Fruit fly (Drosophila melanogaster): ENCODE data around the gene CG7246.

CG7246 gene

DNA sequence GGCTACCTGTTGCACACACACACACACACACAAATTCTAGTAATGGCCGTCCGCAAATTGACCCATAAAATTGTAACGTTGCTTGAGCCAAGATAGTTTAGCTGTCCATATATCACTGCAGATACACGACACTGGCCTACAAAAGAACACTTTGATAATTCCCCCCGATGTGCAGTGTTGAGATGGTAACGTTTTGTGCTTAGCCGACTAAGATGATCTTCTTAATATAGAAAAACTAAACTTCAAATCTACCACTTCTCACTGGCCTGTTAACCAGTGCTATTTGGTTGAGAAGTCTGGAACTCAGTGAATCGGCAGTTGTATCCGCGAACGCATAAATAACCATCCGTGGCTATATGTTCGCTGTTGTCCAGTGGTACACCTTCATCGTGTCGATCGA, 12.0 kb downstream of the CG7246 start (continued):
- TF ChIP-seq sc (optimal IDR thresholded peaks at IDR 0.05) (no peak), sc (GFP tag; optimal IDR thresholded peaks at IDR 0.05) (no peak), CG8924 (tag; optimal IDR thresholded peaks at IDR 0.05) (no peak), Ada2b (GFP tag; IDR thresholded peaks at IDR 0.05) (no peak), Abd-B (GFP tag; optimal IDR thresholded peaks at IDR 0.05) (no peak), CG6813 (GFP tag; optimal IDR thresholded peaks at IDR 0.05) (no peak), CG10654 (GFP tag; optimal IDR thresholded peaks at IDR 0.05) (no peak), CG31365 (tag; optimal IDR thresholded peaks at IDR 0.05) (no peak), Elba2 (GFP tag; optimal IDR thresholded peaks at IDR 0.05) (no peak), lilli (GFP tag; optimal IDR thresholded peaks at IDR 0.05) (peak; percentile 7), CG10366 (GFP tag; IDR thresholded peaks at IDR 0.05) (peak; percentile 17; the same call in 1 of the 2 replicates), gsb-n (tag; optimal IDR thresholded peaks at IDR 0.05) (no peak), CG10274 (GFP tag; optimal IDR thresholded peaks at IDR 0.05) (no peak), Fer3 (tag; optimal IDR thresholded peaks at IDR 0.05) (no peak), Blimp-1 (GFP tag; optimal IDR thresholded peaks at IDR 0.05) (no peak), row (GFP tag; IDR thresholded peaks at IDR 0.05) (peak; percentile 33; the same call in 2 of the 3 replicates), Ets65A (GFP tag) (no peak), CTCF (GFP tag; optimal IDR thresholded peaks at IDR 0.05) (no peak), lov (optimal IDR thresholded peaks at IDR 0.05) (no peak), lov (GFP tag; IDR thresholded peaks at IDR 0.05) (no peak), CG9817 (tag; optimal IDR thresholded peaks at IDR 0.05) (no peak), CG8944 (GFP tag; optimal IDR thresholded peaks at IDR 0.05) (no peak), ac (GFP tag; optimal IDR thresholded peaks at IDR 0.05) (no peak), Atf-2 (GFP tag; optimal IDR thresholded peaks at IDR 0.05) (no peak), CG10431 (GFP tag; optimal IDR thresholded peaks at IDR 0.05) (no peak), Stat92E (GFP tag; optimal IDR thresholded peaks at IDR 0.05) (no peak), Bdp1 (GFP tag; optimal IDR thresholded peaks at IDR 0.05) (no peak), her (GFP tag; optimal IDR thresholded peaks at IDR 0.05) (no peak), usp (GFP tag; optimal IDR thresholded peaks at IDR 0.05) (no peak), CG5953 (GFP tag; IDR thresholded peaks at IDR 0.05) (no peak), oc (tag; optimal IDR thresholded peaks at IDR 0.05) (no peak), CG7556 (GFP tag; optimal IDR thresholded peaks at IDR 0.05) (no peak), CG42726 (GFP tag; IDR thresholded peaks at IDR 0.05; ENCODE audit: partially characterized antibody) (no peak), gce (GFP tag; IDR thresholded peaks at IDR 0.05) (no peak), Xbp1 (GFP tag; optimal IDR thresholded peaks at IDR 0.05) (no peak), YL-1 (GFP tag; optimal IDR thresholded peaks at IDR 0.05) (no peak), CG8359 (GFP tag; optimal IDR thresholded peaks at IDR 0.05; ENCODE audit: borderline replicate concordance) (no peak), CG1233 (GFP tag; optimal IDR thresholded peaks at IDR 0.05) (no peak), CG10147 (GFP tag; optimal IDR thresholded peaks at IDR 0.05) (no peak), slou (GFP tag; optimal IDR thresholded peaks at IDR 0.05) (no peak), ro (GFP tag; IDR thresholded peaks at IDR 0.05) (no peak), CG9932 (GFP tag; IDR thresholded peaks at IDR 0.05) (peak; percentile 28; the same call in 1 of the 2 replicates), CG10543 (GFP tag; optimal IDR thresholded peaks at IDR 0.05) (no peak), Drgx (GFP tag; IDR thresholded peaks at IDR 0.05) (peak; percentile 77), slbo (GFP tag; IDR thresholded peaks at IDR 0.05) (peak; percentile 30), Sry-β (GFP tag; optimal IDR thresholded peaks at IDR 0.05) (no peak), tgo (GFP tag; IDR thresholded peaks at IDR 0.05) (no peak; the same call in 2 of the 3 replicates), CG3065 (GFP tag; optimal IDR thresholded peaks at IDR 0.05) (no peak), pan (optimal IDR thresholded peaks at IDR 0.05) (no peak), pan (GFP tag; optimal IDR thresholded peaks at IDR 0.05 in 1 of 2, IDR thresholded peaks at IDR 0.05 in 1 of 2) (peak in 1 of 2 experiments; percentile 45), lola (GFP tag; optimal IDR thresholded peaks at IDR 0.05) (no peak), zfh1 (GFP tag; IDR thresholded peaks at IDR 0.05) (peak; percentile 51; the same call in 2 of the 3 replicates), Lhr (GFP tag; optimal IDR thresholded peaks at IDR 0.05) (no peak)
